Worm (Caenorhabditis elegans): ENCODE measurements around the gene B0294.1.

ce11 chrX:1915022-1915421, 17.9 kb upstream of the B0294.1 start, which contains the start of gene rgs-9:
- no peak for TF ChIP-seq hmg-4 (GFP tag; optimal IDR thresholded peaks at IDR 0.05)
- TF ChIP-seq hnd-1 (tag; optimal IDR thresholded peaks at IDR 0.05) = no peak
- TF ChIP-seq ceh-36 (tag; optimal IDR thresholded peaks at IDR 0.05) = no peak
- no peak for TF ChIP-seq ama-1 (optimal IDR thresholded peaks at IDR 0.05)
- TF ChIP-seq ceh-13 (GFP tag; optimal IDR thresholded peaks at IDR 0.05) = no peak
- TF ChIP-seq F13C5.2 (tag; optimal IDR thresholded peaks at IDR 0.05) = no peak
- TF ChIP-seq scrt-1 (GFP tag; IDR thresholded peaks at IDR 0.05) = no peak

All from whole organism, early embryonic.